Worm (Caenorhabditis elegans): ENCODE data around the gene F31E3.2.

Gene F31E3.2

DNA sequence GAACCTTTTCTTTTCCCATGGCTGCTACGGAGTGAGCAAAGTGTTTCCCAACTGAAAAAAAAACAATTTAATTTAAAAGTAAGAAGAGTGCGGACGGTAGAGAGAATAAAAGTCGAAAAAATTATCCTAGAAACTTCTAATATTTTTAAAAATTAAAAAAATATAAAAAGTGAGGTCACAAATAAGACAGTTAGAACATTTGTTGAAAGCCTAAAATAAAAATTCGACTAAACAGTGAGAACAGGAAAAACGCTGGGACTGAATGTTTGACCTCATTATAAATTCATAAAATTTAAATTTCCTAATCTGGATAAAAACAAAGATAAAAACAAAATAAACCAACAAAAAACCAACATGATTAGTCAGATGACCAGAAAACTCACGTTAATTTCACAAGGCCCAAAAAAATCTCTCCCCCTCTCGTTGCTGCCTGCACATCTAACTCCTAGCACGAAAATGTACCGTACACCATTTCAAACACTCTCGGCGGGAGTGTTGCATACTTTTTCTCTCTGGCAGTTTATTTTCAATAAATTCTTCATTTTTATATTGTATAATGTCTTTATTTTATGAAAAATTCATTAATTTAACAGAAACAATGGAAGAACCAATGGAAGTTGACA is 2.0 kb upstream of the F31E3.2 start, which contains the start of the genes eef-1A.1 and rfc-4 (continued):
- TF ChIP-seq egl-27 (tag; optimal IDR thresholded peaks at IDR 0.05) (peak; percentile 55), C34F6.9 (tag; optimal IDR thresholded peaks at IDR 0.05) (peak; percentile 100), lin-13 (GFP tag; optimal IDR thresholded peaks at IDR 0.05) (peak; percentile 97), nhr-21 (tag; optimal IDR thresholded peaks at IDR 0.05) (peak; percentile 95), mdl-1 (tag; optimal IDR thresholded peaks at IDR 0.05) (peak in 1 of 2 experiments; percentile 78), crh-2 (tag; optimal IDR thresholded peaks at IDR 0.05) (peak; percentile 98), unc-39 (tag; optimal IDR thresholded peaks at IDR 0.05) (no peak), alr-1 (tag; optimal IDR thresholded peaks at IDR 0.05) (no peak), snpc-4 (tag; optimal IDR thresholded peaks at IDR 0.05) (peak; percentile 86)

DNA sequence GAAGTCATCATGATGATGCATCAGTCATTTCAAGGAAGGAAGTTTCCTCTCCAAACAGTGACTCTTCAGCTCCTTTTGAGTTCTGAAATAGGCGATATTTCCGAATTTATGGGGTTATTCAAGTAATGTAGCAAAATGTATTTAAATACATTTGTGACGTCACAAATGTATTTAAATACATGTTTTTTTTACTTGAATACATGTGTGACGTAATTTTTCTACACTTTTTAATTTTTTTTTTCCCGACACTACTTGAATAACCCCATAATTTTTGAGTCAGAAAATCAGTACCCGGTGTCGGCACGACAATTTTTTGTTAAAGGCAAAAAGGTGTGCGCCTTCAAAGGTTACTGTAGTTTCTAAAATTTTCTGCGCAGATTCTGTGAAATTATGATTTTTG is 1.2 kb downstream of the F31E3.2 start:
- TF ChIP-seq crh-2 (tag; optimal IDR thresholded peaks at IDR 0.05) (no peak), F13H6.1 (tag; optimal IDR thresholded peaks at IDR 0.05) (no peak), nhr-237 (tag; optimal IDR thresholded peaks at IDR 0.05) (no peak), zag-1 (tag; optimal IDR thresholded peaks at IDR 0.05) (no peak), egl-27 (tag; optimal IDR thresholded peaks at IDR 0.05) (no peak), nhr-6 (tag; optimal IDR thresholded peaks at IDR 0.05) (no peak), nhr-10 (tag; optimal IDR thresholded peaks at IDR 0.05) (no peak), unc-62 (GFP tag; optimal IDR thresholded peaks at IDR 0.05) (no peak), ztf-4 (tag; optimal IDR thresholded peaks at IDR 0.05) (no peak), mdl-1 (tag; optimal IDR thresholded peaks at IDR 0.05) (no peak), ZK546.5 (tag; optimal IDR thresholded peaks at IDR 0.05) (no peak), sem-4 (tag; optimal IDR thresholded peaks at IDR 0.05) (no peak), lin-39 (tag; optimal IDR thresholded peaks at IDR 0.05) (no peak), unc-55 (GFP tag; optimal IDR thresholded peaks at IDR 0.05) (no peak), ztf-11 (tag; optimal IDR thresholded peaks at IDR 0.05) (no peak), sma-3 (GFP tag; optimal IDR thresholded peaks at IDR 0.05) (no peak), nhr-25 (tag; optimal IDR thresholded peaks at IDR 0.05) (no peak), R02D3.7 (tag; optimal IDR thresholded peaks at IDR 0.05) (no peak)

DNA sequence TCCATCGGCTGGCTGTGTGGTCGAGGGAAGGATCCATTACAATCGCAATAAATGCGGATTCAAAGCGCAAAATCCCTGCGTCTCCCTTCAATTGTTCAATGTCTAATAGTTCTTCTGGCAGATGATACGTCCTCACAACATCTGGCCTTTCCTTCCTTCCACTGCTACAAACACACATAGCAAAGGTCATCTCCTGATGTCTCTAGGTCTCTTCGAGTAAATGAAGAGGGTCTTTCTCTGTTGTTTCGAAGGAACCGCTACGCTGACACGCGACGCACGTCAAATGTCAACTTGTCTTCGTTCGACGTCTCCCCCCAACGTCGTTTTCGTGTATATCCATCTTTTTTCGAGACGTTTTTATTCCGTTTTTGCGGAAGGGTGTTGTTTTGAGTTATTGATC is 5.1 kb downstream of the F31E3.2 start:
- TF ChIP-seq sma-3 (GFP tag; optimal IDR thresholded peaks at IDR 0.05), result peak; percentile 57
- peak; percentile 67 for TF ChIP-seq nhr-6 (tag; optimal IDR thresholded peaks at IDR 0.05)
- TF ChIP-seq unc-39 (tag; optimal IDR thresholded peaks at IDR 0.05), result no peak
- no peak for TF ChIP-seq nhr-11 (tag; optimal IDR thresholded peaks at IDR 0.05)
- peak; percentile 64 for TF ChIP-seq blmp-1 (tag; optimal IDR thresholded peaks at IDR 0.05; ENCODE audit: insufficient read depth)
- TF ChIP-seq fos-1 (tag; optimal IDR thresholded peaks at IDR 0.05), result peak; percentile 64
- no peak for TF ChIP-seq nhr-77 (tag; optimal IDR thresholded peaks at IDR 0.05)
- TF ChIP-seq lsy-2 (tag; optimal IDR thresholded peaks at IDR 0.05), result peak; percentile 52 to 89
- no peak for TF ChIP-seq ceh-82 (tag; optimal IDR thresholded peaks at IDR 0.05)
- TF ChIP-seq ZK546.5 (tag; optimal IDR thresholded peaks at IDR 0.05), result no peak
- peak; percentile 71 for TF ChIP-seq F13H6.1 (tag; optimal IDR thresholded peaks at IDR 0.05)
- peak; percentile 27 for TF ChIP-seq zag-1 (tag; optimal IDR thresholded peaks at IDR 0.05)
- TF ChIP-seq peb-1 (tag; optimal IDR thresholded peaks at IDR 0.05), result no peak
- peak; percentile 61 for TF ChIP-seq sma-9 (GFP tag; optimal IDR thresholded peaks at IDR 0.05)
- no peak for TF ChIP-seq sma-9 (tag; optimal IDR thresholded peaks at IDR 0.05)
- no peak for TF ChIP-seq mbf-1 (tag; optimal IDR thresholded peaks at IDR 0.05)
- TF ChIP-seq nhr-23 (tag; optimal IDR thresholded peaks at IDR 0.05), result no peak
- TF ChIP-seq lin-13 (GFP tag; optimal IDR thresholded peaks at IDR 0.05), result peak; percentile 29
- peak; percentile 90 for TF ChIP-seq unc-62 (GFP tag; optimal IDR thresholded peaks at IDR 0.05)
- TF ChIP-seq sem-4 (tag; optimal IDR thresholded peaks at IDR 0.05), result peak; percentile 69
- peak; percentile 86 for TF ChIP-seq nhr-25 (tag; optimal IDR thresholded peaks at IDR 0.05)
- peak; percentile 94 for TF ChIP-seq C34F6.9 (tag; optimal IDR thresholded peaks at IDR 0.05)
- TF ChIP-seq nhr-21 (tag; optimal IDR thresholded peaks at IDR 0.05), result peak; percentile 80
- peak; percentile 23 for TF ChIP-seq ama-1 (optimal IDR thresholded peaks at IDR 0.05)
- no peak for TF ChIP-seq nhr-10 (tag; optimal IDR thresholded peaks at IDR 0.05)
- TF ChIP-seq lin-39 (tag; optimal IDR thresholded peaks at IDR 0.05), result peak; percentile 59
- TF ChIP-seq ztf-4 (tag; optimal IDR thresholded peaks at IDR 0.05), result peak; percentile 27
- no peak for TF ChIP-seq nhr-237 (tag; optimal IDR thresholded peaks at IDR 0.05)
- peak; percentile 50 for TF ChIP-seq egl-27 (tag; optimal IDR thresholded peaks at IDR 0.05)
- TF ChIP-seq lin-11 (tag; optimal IDR thresholded peaks at IDR 0.05), result peak; percentile 15
- peak; percentile 75 for TF ChIP-seq mab-5 (tag; optimal IDR thresholded peaks at IDR 0.05)
- no peak for TF ChIP-seq ceh-16 (tag; optimal IDR thresholded peaks at IDR 0.05)
- TF ChIP-seq mdl-1 (tag; optimal IDR thresholded peaks at IDR 0.05), result peak in 1 of 2 experiments; percentile 5
- no peak for TF ChIP-seq R02D3.7 (tag; optimal IDR thresholded peaks at IDR 0.05)
- no peak for TF ChIP-seq gmeb-1 (tag; optimal IDR thresholded peaks at IDR 0.05)
- peak; percentile 22 for TF ChIP-seq unc-55 (GFP tag; optimal IDR thresholded peaks at IDR 0.05)
- peak; percentile 88 for TF ChIP-seq nhr-129 (tag; optimal IDR thresholded peaks at IDR 0.05)
- TF ChIP-seq crh-2 (tag; optimal IDR thresholded peaks at IDR 0.05), result peak; percentile 71
- TF ChIP-seq skn-1 (tag; optimal IDR thresholded peaks at IDR 0.05), result no peak
- no peak for TF ChIP-seq elt-3 (tag; optimal IDR thresholded peaks at IDR 0.05)

Measured in whole organism, L2 larva.